Fruit fly (Drosophila melanogaster) whole organism, pupa: ENCODE results near the gene CG43091.

Experiments
- CG10348 ChIP-seq: fragments of 200-800 bp; sonication (Bioruptor generic); IDR thresholded peaks from 2 replicates; pipeline ENCODE4 v1.3.6; 2022; ENCODE audit warnings: missing biosample characterization, missing genetic modification characterization
- CG12605 ChIP-seq: fragments of 200-800 bp; sonication (Bioruptor generic); IDR thresholded peaks from 2 replicates; pipeline ENCODE4 v1.3.6; 2022; ENCODE audit warnings: missing biosample characterization, missing genetic modification characterization
- CG13204 ChIP-seq: fragments of 200-800 bp; sonication (Bioruptor generic); optimal IDR thresholded peaks from 2 replicates; lab custom pipeline; 2018; ENCODE audit warnings: missing biosample characterization, mild to moderate bottlenecking, missing genetic modification characterization, moderate library complexity
- CG14655 ChIP-seq: fragments of 200-800 bp; sonication (Bioruptor generic); optimal IDR thresholded peaks from 3 replicates; lab custom pipeline; 2017; ENCODE audit warnings: mild to moderate bottlenecking, missing biosample characterization, missing genetic modification reagents, missing genetic modification characterization
- CG15710 ChIP-seq: fragments of 200-800 bp; sonication (Bioruptor generic); optimal IDR thresholded peaks from 2 replicates; lab custom pipeline; 2018; ENCODE audit warnings: missing biosample characterization, mild to moderate bottlenecking, missing genetic modification characterization, moderate library complexity
- CG17806 ChIP-seq: fragments of 200-800 bp; sonication (Bioruptor generic); optimal IDR thresholded peaks from 2 replicates; lab custom pipeline; 2018; ENCODE audit warnings: missing biosample characterization, mild to moderate bottlenecking, missing genetic modification characterization, moderate library complexity
- CG32121 ChIP-seq: fragments of 200-800 bp; sonication (Bioruptor generic); IDR thresholded peaks from 2 replicates; pipeline ENCODE4 v1.3.6; 2022; ENCODE audit warnings: missing biosample characterization, missing genetic modification characterization
- CG34367 ChIP-seq: fragments of 200-800 bp; sonication (Bioruptor generic); optimal IDR thresholded peaks from 2 replicates; lab custom pipeline; 2018; ENCODE audit warnings: missing biosample characterization, mild to moderate bottlenecking, missing genetic modification characterization
- CG4496 ChIP-seq: fragments of 200-800 bp; sonication (Bioruptor generic); IDR thresholded peaks from 3 replicates; pipeline ENCODE4 v1.3.6; 2022; ENCODE audit warnings: missing biosample characterization, missing genetic modification characterization
- CG8159 ChIP-seq: fragments of 200-800 bp; sonication (Bioruptor generic); optimal IDR thresholded peaks from 3 replicates; lab custom pipeline; 2018; ENCODE audit warnings: missing biosample characterization, mild to moderate bottlenecking, missing genetic modification characterization, moderate library complexity
- CG8301 ChIP-seq: fragments of 200-800 bp; sonication (Bioruptor generic); optimal IDR thresholded peaks from 2 replicates; lab custom pipeline; 2018; ENCODE audit warnings: missing biosample characterization, mild to moderate bottlenecking, missing genetic modification characterization
- CG9948 ChIP-seq: fragments of 200-800 bp; sonication (Bioruptor generic); optimal IDR thresholded peaks from 2 replicates; lab custom pipeline; 2018; ENCODE audit warnings: missing biosample characterization, mild to moderate bottlenecking, missing genetic modification characterization, moderate library complexity
- D1 ChIP-seq: fragments of 200-800 bp; sonication (Bioruptor generic); optimal IDR thresholded peaks from 2 replicates; lab custom pipeline; 2018; ENCODE audit warnings: missing biosample characterization, mild to moderate bottlenecking, missing genetic modification characterization, moderate library complexity
- EcR ChIP-seq: fragments of 200-800 bp; sonication (Bioruptor generic); optimal IDR thresholded peaks from 3 replicates; lab custom pipeline; 2019; ENCODE audit warnings: missing biosample characterization, missing genetic modification characterization, mild to moderate bottlenecking, moderate library complexity, missing genetic modification reagents
- Ets98B ChIP-seq: fragments of 200-800 bp; sonication (Bioruptor generic); IDR thresholded peaks from 2 replicates; pipeline ENCODE4 v1.3.6; 2022; ENCODE audit warnings: missing biosample characterization, missing genetic modification characterization
- Pif1A ChIP-seq: fragments of 200-800 bp; sonication (Bioruptor generic); optimal IDR thresholded peaks from 3 replicates; lab custom pipeline; 2016; ENCODE audit warnings: missing biosample characterization, missing genetic modification characterization
- Pif1B ChIP-seq: fragments of 200-800 bp; sonication (Bioruptor generic); optimal IDR thresholded peaks from 3 replicates; lab custom pipeline; 2016; ENCODE audit warnings: missing biosample characterization, missing genetic modification characterization
- Snoo ChIP-seq: fragments of 200-800 bp; sonication (Bioruptor generic); optimal IDR thresholded peaks from 3 replicates; lab custom pipeline; 2017; ENCODE audit warnings: missing biosample characterization, mild to moderate bottlenecking, missing genetic modification characterization, inconsistent platforms
- fd96Ca ChIP-seq: fragments of 200-800 bp; sonication (Bioruptor generic); IDR thresholded peaks from 3 replicates; pipeline ENCODE4 v1.3.6; 2022; ENCODE audit warnings: missing biosample characterization, missing genetic modification characterization
- gl ChIP-seq: fragments of 200-800 bp; sonication (Bioruptor generic); optimal IDR thresholded peaks from 2 replicates; lab custom pipeline; 2018; ENCODE audit warnings: missing biosample characterization, mild to moderate bottlenecking, missing genetic modification characterization
- rn ChIP-seq: fragments of 200-800 bp; sonication (Bioruptor generic); IDR thresholded peaks from 2 replicates; pipeline ENCODE4 v1.3.6; 2022; ENCODE audit warnings: missing biosample characterization, missing genetic modification characterization

Gene CG43091

DNA sequence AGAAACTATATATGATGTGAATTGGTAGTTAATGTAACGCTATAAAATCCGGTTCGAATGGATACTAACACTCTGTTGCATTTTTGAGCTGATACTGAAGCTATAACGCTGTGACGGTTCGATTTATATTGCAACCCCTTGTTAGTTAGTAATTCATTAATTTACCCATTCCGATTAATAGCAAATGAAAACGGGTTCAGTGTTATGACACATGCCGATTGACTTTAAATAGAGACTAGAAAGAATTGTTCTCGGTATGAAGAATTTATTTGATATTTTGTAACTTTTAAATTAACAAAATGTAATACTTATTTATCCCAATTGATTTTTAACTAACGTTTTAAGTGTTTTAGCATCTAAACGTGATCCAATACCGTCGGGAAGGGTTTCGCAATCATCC lies at the start of gene CG43091:
Gene CG43091, minus strand, starts transcription at position 101 of the 400 bp plus-strand sequence.
- TF ChIP-seq CG4496 (no peak), CG13204 (no peak), CG32121 (GFP tag; lab: Robert Waterston, UW) (no peak), Snoo (tag; lab: Kevin White, UChicago) (no peak), CG34367 (tag; lab: Kevin White, UChicago) (no peak), CG15710 (tag; lab: Kevin White, UChicago) (no peak), CG9948 (no peak), CG10348 (GFP tag; lab: Robert Waterston, UW) (no peak), CG17806 (no peak), rn (GFP tag; lab: Robert Waterston, UW) (no peak), Pif1B (GFP tag; lab: Kevin White, UChicago) (no peak)

DNA sequence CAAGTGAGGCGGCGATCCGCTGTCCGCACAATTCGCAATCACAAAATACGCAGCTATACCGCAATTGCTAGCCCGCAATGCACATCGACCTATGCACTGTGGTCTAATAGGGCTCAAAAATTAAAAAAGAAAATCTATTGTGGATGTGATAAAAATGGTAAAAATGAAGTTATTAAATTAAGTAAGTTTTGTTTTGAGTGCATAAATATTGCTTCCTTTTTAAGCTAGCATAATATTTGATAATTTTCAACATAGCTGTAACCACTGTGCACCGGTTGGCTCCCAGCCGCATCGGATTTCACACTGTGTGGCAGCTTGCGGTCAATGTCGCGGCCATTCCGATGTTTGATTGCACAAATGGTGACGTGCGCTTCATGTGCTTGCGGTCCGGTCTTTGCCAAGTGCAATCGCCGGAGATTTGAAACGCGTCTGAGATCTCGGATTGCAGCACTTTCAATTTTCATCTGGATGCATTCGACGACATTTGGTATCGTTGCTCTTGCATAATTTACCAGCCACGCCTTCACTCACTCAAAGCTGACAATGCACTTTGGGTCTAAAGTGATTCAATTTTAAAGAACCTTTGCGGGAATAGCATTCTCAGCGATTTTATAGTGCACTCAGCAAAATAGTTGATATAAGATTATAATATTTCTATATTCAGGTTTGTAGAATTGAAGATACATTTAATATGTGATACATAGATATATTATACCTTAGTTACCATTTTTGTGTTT lies 48.1 kb upstream of the CG43091 start:
- peak; percentile 62; the same call in 2 of the 3 replicates for TF ChIP-seq fd96Ca (GFP tag; lab: Robert Waterston, UW)
- peak; percentile 56 for TF ChIP-seq Ets98B (GFP tag; lab: Robert Waterston, UW)
- TF ChIP-seq CG4496: peak; percentile 77; the same call in 2 of the 3 replicates
- 0 out of 2 replicates have a peak, but pooled peaks have one; percentile 33 for TF ChIP-seq CG12605 (GFP tag; lab: Robert Waterston, UW)
- no peak for TF ChIP-seq CG32121 (GFP tag; lab: Robert Waterston, UW)
- TF ChIP-seq CG8301 (tag; lab: Kevin White, UChicago): peak; percentile 24
- no peak for TF ChIP-seq CG13204
- TF ChIP-seq CG14655: peak; percentile 49
- TF ChIP-seq gl (tag; lab: Kevin White, UChicago): no peak
- TF ChIP-seq CG10348 (GFP tag; lab: Robert Waterston, UW): no peak
- TF ChIP-seq EcR (GFP tag; lab: Kevin White, UChicago): no peak
- TF ChIP-seq Pif1B (GFP tag; lab: Kevin White, UChicago): peak; percentile 18
- TF ChIP-seq Snoo (tag; lab: Kevin White, UChicago): no peak
- TF ChIP-seq Pif1A (GFP tag; lab: Kevin White, UChicago): peak; percentile 20
- peak; percentile 6 for TF ChIP-seq CG34367 (tag; lab: Kevin White, UChicago)
- peak; percentile 56 for TF ChIP-seq CG8159 (tag; lab: Kevin White, UChicago)
- TF ChIP-seq rn (GFP tag; lab: Robert Waterston, UW): 0 out of 2 replicates have a peak, but pooled peaks have one; percentile 7
- TF ChIP-seq CG9948: no peak
- TF ChIP-seq CG15710 (tag; lab: Kevin White, UChicago): peak; percentile 53
- TF ChIP-seq CG17806: no peak
- TF ChIP-seq D1 (tag; lab: Kevin White, UChicago): no peak

DNA sequence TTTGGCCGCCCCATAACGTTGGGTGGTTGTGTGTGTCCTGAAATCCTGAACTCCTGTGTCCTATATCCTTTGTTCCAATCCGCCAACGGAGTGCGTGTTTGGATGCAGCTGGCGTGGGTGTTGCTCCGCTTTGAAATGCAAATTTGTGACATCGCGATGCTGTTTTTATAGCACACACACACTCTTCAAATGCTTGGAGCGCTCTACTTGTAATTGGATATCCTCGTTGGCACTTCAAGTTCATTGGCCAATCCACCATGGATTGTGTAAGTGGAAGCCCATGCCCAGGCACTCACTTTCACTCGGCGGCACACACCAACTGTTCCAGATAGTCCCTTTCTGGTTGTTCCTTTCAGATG lies 47.5 kb upstream of the CG43091 start, which contains the start of gene CG13840:
Gene CG13840, minus strand, starts transcription at position 101 of the 359 bp plus-strand sequence.
- TF ChIP-seq CG10348 (GFP tag; lab: Robert Waterston, UW) (no peak), CG34367 (tag; lab: Kevin White, UChicago) (no peak), CG4496 (no peak), CG8301 (tag; lab: Kevin White, UChicago) (no peak), Snoo (tag; lab: Kevin White, UChicago) (no peak), CG14655 (no peak), CG9948 (no peak), D1 (tag; lab: Kevin White, UChicago) (no peak), CG8159 (tag; lab: Kevin White, UChicago) (no peak), Pif1A (GFP tag; lab: Kevin White, UChicago) (no peak), CG32121 (GFP tag; lab: Robert Waterston, UW) (no peak), gl (tag; lab: Kevin White, UChicago) (no peak), CG17806 (no peak), fd96Ca (GFP tag; lab: Robert Waterston, UW) (no peak), CG13204 (no peak), CG15710 (tag; lab: Kevin White, UChicago) (no peak)

DNA sequence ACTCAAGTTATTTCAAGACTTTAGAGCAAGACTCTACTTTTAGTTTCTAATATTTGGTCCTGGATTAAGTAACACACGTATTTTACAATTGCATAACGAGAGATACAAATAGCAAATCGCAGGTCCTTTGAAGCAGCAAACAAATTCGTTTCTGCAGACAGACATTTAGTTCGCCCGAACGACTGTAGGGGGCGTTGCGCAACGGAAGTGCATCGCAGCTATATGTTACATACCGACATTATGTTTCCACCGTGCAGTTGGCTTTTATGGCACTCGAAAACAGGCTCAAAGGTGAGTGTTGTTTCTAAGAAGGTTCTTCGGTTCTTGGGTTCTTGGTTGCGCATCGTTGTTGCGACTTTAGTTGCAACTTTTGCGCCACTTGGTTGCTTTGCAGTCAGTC lies 41.7 kb upstream of the CG43091 start:
- TF ChIP-seq Snoo (tag; lab: Kevin White, UChicago): no peak
- TF ChIP-seq D1 (tag; lab: Kevin White, UChicago): no peak
- TF ChIP-seq CG4496: no peak

DNA sequence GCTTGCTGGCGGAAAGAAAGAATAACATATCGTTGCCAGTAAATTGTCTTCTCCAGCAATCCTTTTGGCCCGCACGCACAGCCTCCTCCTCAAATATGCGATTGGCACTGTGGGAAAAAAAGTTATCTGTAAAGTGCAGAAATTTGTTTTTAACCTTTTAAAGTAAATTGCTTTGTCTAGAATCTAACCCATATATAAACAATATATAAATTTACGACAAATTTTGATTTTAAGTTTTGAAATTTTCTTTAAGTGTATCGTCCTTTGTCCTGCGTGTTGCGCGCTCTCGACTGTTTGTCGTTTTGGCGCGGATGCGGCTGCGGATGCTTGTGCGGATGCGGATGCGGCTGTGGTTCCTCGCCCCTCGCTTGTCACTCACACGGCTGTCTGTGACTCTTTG lies 38.6 kb upstream of the CG43091 start:
- TF ChIP-seq CG8159 (tag; lab: Kevin White, UChicago): peak; percentile 16
- no peak for TF ChIP-seq CG12605 (GFP tag; lab: Robert Waterston, UW)
- no peak for TF ChIP-seq CG34367 (tag; lab: Kevin White, UChicago)
- TF ChIP-seq, all 21 proteins: peak for 1

DNA sequence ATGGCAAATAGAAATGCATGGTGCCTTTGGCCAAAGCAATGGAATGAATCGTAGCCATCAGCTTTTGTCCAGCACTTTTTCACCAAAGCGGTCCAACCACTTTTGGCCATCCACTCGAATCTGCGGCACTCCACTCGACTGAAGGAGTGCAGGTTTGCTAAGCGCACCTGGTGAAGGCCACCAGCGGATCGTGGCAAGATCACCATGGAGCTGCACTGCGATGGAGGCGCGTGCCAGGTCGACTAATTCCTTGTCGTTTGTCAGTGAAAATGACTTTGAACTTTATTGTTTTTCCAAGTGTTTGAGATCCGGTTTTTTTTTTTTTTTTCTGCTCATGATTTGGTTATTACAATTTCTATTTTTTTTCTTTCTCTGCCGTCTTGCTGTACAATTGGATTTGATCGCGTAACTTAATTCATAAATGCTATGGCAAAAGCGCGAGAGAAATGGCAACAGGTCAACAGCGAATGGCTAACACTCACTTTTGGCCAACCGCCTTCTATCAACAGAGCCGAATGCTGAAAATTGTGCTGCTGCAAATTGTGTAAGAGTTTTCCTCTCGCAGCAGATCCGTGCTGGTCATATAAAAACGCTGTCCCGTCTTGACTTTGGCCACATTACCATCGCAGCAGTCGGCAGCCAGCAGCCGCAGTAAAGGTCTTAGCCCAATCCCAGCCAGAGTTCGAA lies 35.3 kb upstream of the CG43091 start, which contains the start of gene CG7031:
Gene CG7031, plus strand, starts transcription at position 637 of the 687 bp plus-strand sequence.
- TF ChIP-seq Pif1B (GFP tag; lab: Kevin White, UChicago) (no peak), CG4496 (peak; percentile 65), CG32121 (GFP tag; lab: Robert Waterston, UW) (peak; percentile 33; the same call in 1 of the 2 replicates), CG13204 (no peak)
